Worm (Caenorhabditis elegans) whole organism, late embryonic: ENCODE data around the gene C07E3.4.

Source experiments
- ahr-1 ChIP-seq: sonication (generic microtip); optimal IDR thresholded peaks from 2 replicates; lab custom pipeline; 2016; ENCODE audit warnings: missing genetic modification characterization, missing compliant biosample characterization
- ceh-18 ChIP-seq: sonication (generic microtip); optimal IDR thresholded peaks from 2 replicates; lab custom pipeline; 2016; ENCODE audit warnings: missing genetic modification characterization, missing compliant biosample characterization
- ceh-22 ChIP-seq: sonication (generic microtip); optimal IDR thresholded peaks from 2 replicates; lab custom pipeline; 2017; ENCODE audit warnings: missing biosample characterization, missing genetic modification characterization
- ceh-31 ChIP-seq: sonication (generic microtip); optimal IDR thresholded peaks from 2 replicates; lab custom pipeline; 2016; ENCODE audit warnings: missing genetic modification characterization, missing compliant biosample characterization
- ets-4 ChIP-seq: sonication (generic microtip); optimal IDR thresholded peaks from 2 replicates; lab custom pipeline; 2016; ENCODE audit warnings: missing genetic modification characterization, missing compliant biosample characterization
- hlh-13 ChIP-seq: fragments of 200-800 bp; sonication (Bioruptor generic); optimal IDR thresholded peaks from 2 replicates; lab custom pipeline; 2018; ENCODE audit warnings: mild to moderate bottlenecking, missing genetic modification characterization, missing compliant biosample characterization
- hlh-30 ChIP-seq: sonication (generic microtip); optimal IDR thresholded peaks from 2 replicates; lab custom pipeline; 2017; ENCODE audit warnings: antibody characterized with exemption, missing genetic modification characterization, missing compliant biosample characterization; ENCODE audit not compliant: insufficient read depth
- lin-11 ChIP-seq: fragments of 200-800 bp; sonication (Bioruptor generic); optimal IDR thresholded peaks from 2 replicates; lab custom pipeline; 2018; ENCODE audit warnings: mild to moderate bottlenecking, missing genetic modification characterization, missing compliant biosample characterization
- nhr-11 ChIP-seq: fragments of 150-350 bp; optimal IDR thresholded peaks from 2 replicates; lab custom pipeline; 2014; ENCODE audit warnings: missing biosample characterization, missing genetic modification characterization
- nhr-232 ChIP-seq: sonication (generic microtip); optimal IDR thresholded peaks from 2 replicates; lab custom pipeline; 2016; ENCODE audit warnings: missing genetic modification characterization, missing compliant biosample characterization
- pha-4 ChIP-seq: fragments of 150-350 bp; optimal IDR thresholded peaks from 2 replicates; lab custom pipeline; 2018; ENCODE audit warnings: missing biosample characterization, missing genetic modification reagents, missing genetic modification characterization
- unc-42 ChIP-seq: sonication (generic microtip); optimal IDR thresholded peaks from 2 replicates; lab custom pipeline; 2016; ENCODE audit warnings: missing genotype, missing genetic modification characterization, missing compliant biosample characterization
- unc-55 ChIP-seq: sonication (generic microtip); optimal IDR thresholded peaks from 2 replicates; lab custom pipeline; 2017; ENCODE audit warnings: missing biosample characterization, missing genetic modification reagents, missing genetic modification characterization
- ztf-16 ChIP-seq: sonication (generic microtip); optimal IDR thresholded peaks from 2 replicates; lab custom pipeline; 2017; ENCODE audit warnings: missing genetic modification characterization, missing compliant biosample characterization

DNA sequence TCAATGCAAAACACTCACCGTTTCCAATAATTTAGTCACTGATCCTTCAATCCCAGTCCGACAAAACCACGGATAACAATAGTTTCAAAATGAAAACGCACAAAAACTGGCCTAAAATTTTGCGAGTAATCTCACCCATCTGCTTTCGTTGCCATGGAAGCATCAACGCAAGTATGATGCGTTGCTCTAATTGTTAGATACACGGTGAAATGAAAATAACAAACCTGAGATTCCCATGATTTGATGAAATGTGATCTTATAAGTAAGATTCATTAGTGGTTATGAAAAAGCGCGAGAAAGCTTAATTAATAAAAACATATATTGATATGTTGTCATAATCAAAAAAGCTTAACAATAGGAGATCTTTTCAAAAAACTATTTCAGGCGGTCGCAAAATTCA, 6.6 kb downstream of the C07E3.4 start, which contains the start of gene ceh-57:
- TF ChIP-seq ztf-16 (no peak), unc-42 (tag; lab: Kevin White, UChicago) (no peak), ahr-1 (tag; lab: Kevin White, UChicago) (no peak), ceh-18 (tag; lab: Kevin White, UChicago) (no peak), ceh-22 (tag; lab: Kevin White, UChicago) (no peak), hlh-30 (tag; lab: Kevin White, UChicago) (no peak), ceh-31 (tag; lab: Kevin White, UChicago) (no peak), nhr-232 (tag; lab: Kevin White, UChicago) (no peak), pha-4 (tag; lab: Kevin White, UChicago) (no peak), lin-11 (no peak), nhr-11 (tag; lab: Kevin White, UChicago) (no peak), unc-55 (no peak), ets-4 (tag; lab: Kevin White, UChicago) (no peak), hlh-13 (GFP tag; lab: Kevin White, UChicago) (no peak)
